Fruit fly (Drosophila melanogaster) whole organism, pupa: ENCODE data around the gene GlnRS.

Source experiments
- CG10348 ChIP-seq: fragments of 200-800 bp; sonication (Bioruptor generic); IDR thresholded peaks from 2 replicates; pipeline ENCODE4 v1.3.6; 2022; ENCODE audit warnings: missing biosample characterization, missing genetic modification characterization
- CG12605 ChIP-seq: fragments of 200-800 bp; sonication (Bioruptor generic); IDR thresholded peaks from 2 replicates; pipeline ENCODE4 v1.3.6; 2022; ENCODE audit warnings: missing biosample characterization, missing genetic modification characterization
- CG13204 ChIP-seq: fragments of 200-800 bp; sonication (Bioruptor generic); optimal IDR thresholded peaks from 2 replicates; lab custom pipeline; 2018; ENCODE audit warnings: missing biosample characterization, mild to moderate bottlenecking, missing genetic modification characterization, moderate library complexity
- CG14655 ChIP-seq: fragments of 200-800 bp; sonication (Bioruptor generic); optimal IDR thresholded peaks from 3 replicates; lab custom pipeline; 2017; ENCODE audit warnings: mild to moderate bottlenecking, missing biosample characterization, missing genetic modification reagents, missing genetic modification characterization
- CG15710 ChIP-seq: fragments of 200-800 bp; sonication (Bioruptor generic); optimal IDR thresholded peaks from 2 replicates; lab custom pipeline; 2018; ENCODE audit warnings: missing biosample characterization, mild to moderate bottlenecking, missing genetic modification characterization, moderate library complexity
- CG17806 ChIP-seq: fragments of 200-800 bp; sonication (Bioruptor generic); optimal IDR thresholded peaks from 2 replicates; lab custom pipeline; 2018; ENCODE audit warnings: missing biosample characterization, mild to moderate bottlenecking, missing genetic modification characterization, moderate library complexity
- CG32121 ChIP-seq: fragments of 200-800 bp; sonication (Bioruptor generic); IDR thresholded peaks from 2 replicates; pipeline ENCODE4 v1.3.6; 2022; ENCODE audit warnings: missing biosample characterization, missing genetic modification characterization
- CG4496 ChIP-seq: fragments of 200-800 bp; sonication (Bioruptor generic); IDR thresholded peaks from 3 replicates; pipeline ENCODE4 v1.3.6; 2022; ENCODE audit warnings: missing biosample characterization, missing genetic modification characterization
- CG8159 ChIP-seq: fragments of 200-800 bp; sonication (Bioruptor generic); optimal IDR thresholded peaks from 3 replicates; lab custom pipeline; 2018; ENCODE audit warnings: missing biosample characterization, mild to moderate bottlenecking, missing genetic modification characterization, moderate library complexity
- CG8301 ChIP-seq: fragments of 200-800 bp; sonication (Bioruptor generic); optimal IDR thresholded peaks from 2 replicates; lab custom pipeline; 2018; ENCODE audit warnings: missing biosample characterization, mild to moderate bottlenecking, missing genetic modification characterization
- CG9948 ChIP-seq: fragments of 200-800 bp; sonication (Bioruptor generic); optimal IDR thresholded peaks from 2 replicates; lab custom pipeline; 2018; ENCODE audit warnings: missing biosample characterization, mild to moderate bottlenecking, missing genetic modification characterization, moderate library complexity
- D1 ChIP-seq: fragments of 200-800 bp; sonication (Bioruptor generic); optimal IDR thresholded peaks from 2 replicates; lab custom pipeline; 2018; ENCODE audit warnings: missing biosample characterization, mild to moderate bottlenecking, missing genetic modification characterization, moderate library complexity
- EcR ChIP-seq: fragments of 200-800 bp; sonication (Bioruptor generic); optimal IDR thresholded peaks from 3 replicates; lab custom pipeline; 2019; ENCODE audit warnings: missing biosample characterization, missing genetic modification characterization, mild to moderate bottlenecking, moderate library complexity, missing genetic modification reagents
- Ets98B ChIP-seq: fragments of 200-800 bp; sonication (Bioruptor generic); IDR thresholded peaks from 2 replicates; pipeline ENCODE4 v1.3.6; 2022; ENCODE audit warnings: missing biosample characterization, missing genetic modification characterization
- Pif1A ChIP-seq: fragments of 200-800 bp; sonication (Bioruptor generic); optimal IDR thresholded peaks from 3 replicates; lab custom pipeline; 2016; ENCODE audit warnings: missing biosample characterization, missing genetic modification characterization
- Pif1B ChIP-seq: fragments of 200-800 bp; sonication (Bioruptor generic); optimal IDR thresholded peaks from 3 replicates; lab custom pipeline; 2016; ENCODE audit warnings: missing biosample characterization, missing genetic modification characterization
- Snoo ChIP-seq: fragments of 200-800 bp; sonication (Bioruptor generic); optimal IDR thresholded peaks from 3 replicates; lab custom pipeline; 2017; ENCODE audit warnings: missing biosample characterization, mild to moderate bottlenecking, missing genetic modification characterization, inconsistent platforms
- fd96Ca ChIP-seq: fragments of 200-800 bp; sonication (Bioruptor generic); IDR thresholded peaks from 3 replicates; pipeline ENCODE4 v1.3.6; 2022; ENCODE audit warnings: missing biosample characterization, missing genetic modification characterization
- gl ChIP-seq: fragments of 200-800 bp; sonication (Bioruptor generic); optimal IDR thresholded peaks from 2 replicates; lab custom pipeline; 2018; ENCODE audit warnings: missing biosample characterization, mild to moderate bottlenecking, missing genetic modification characterization
- rn ChIP-seq: fragments of 200-800 bp; sonication (Bioruptor generic); IDR thresholded peaks from 2 replicates; pipeline ENCODE4 v1.3.6; 2022; ENCODE audit warnings: missing biosample characterization, missing genetic modification characterization

Gene GlnRS

dm6 chr3R:25295320-25296020, 29.9 kb upstream of the GlnRS start, which contains the start of gene CG31102:
Gene CG31102 (minus strand): TSS chr3R:25295594.
- TF ChIP-seq gl (tag; lab: Kevin White, UChicago) (no peak), fd96Ca (GFP tag; lab: Robert Waterston, UW) (no peak), CG12605 (GFP tag; lab: Robert Waterston, UW) (no peak), EcR (peak; percentile 63), CG32121 (GFP tag; lab: Robert Waterston, UW) (peak; percentile 43; the same call in 1 of the 2 replicates), CG13204 (GFP tag; lab: Kevin White, UChicago) (no peak), CG8301 (no peak)

dm6 chr3R:25292864-25293284, 27.4 kb upstream of the GlnRS start, which contains the start of gene CG31098:
Gene CG31098 (minus strand): TSS chr3R:25292977.
- TF ChIP-seq Pif1A (GFP tag; lab: Kevin White, UChicago) = peak; percentile 10
- TF ChIP-seq CG17806 (tag; lab: Kevin White, UChicago) = no peak
- peak; percentile 37 for TF ChIP-seq Pif1B (GFP tag; lab: Kevin White, UChicago)
- no peak for TF ChIP-seq CG13204 (GFP tag; lab: Kevin White, UChicago)

- TF ChIP-seq fd96Ca (GFP tag; lab: Robert Waterston, UW) (no peak), CG8159 (tag; lab: Kevin White, UChicago) (no peak), CG15710 (tag; lab: Kevin White, UChicago) (no peak), gl (tag; lab: Kevin White, UChicago) (no peak), CG10348 (no peak), CG8301 (no peak), EcR (no peak), Snoo (tag; lab: Kevin White, UChicago) (no peak), D1 (no peak), CG9948 (tag; lab: Kevin White, UChicago) (no peak), Pif1B (GFP tag; lab: Kevin White, UChicago) (no peak), Pif1A (GFP tag; lab: Kevin White, UChicago) (no peak)
Measured at dm6 chr3R:25289589-25289988, 24.1 kb upstream of the GlnRS start, which contains the start of gene CG11893. Gene CG11893 (plus strand): TSS chr3R:25289889.

dm6 chr3R:25287128-25287527, 21.6 kb upstream of the GlnRS start, which contains the start of gene CG13658:
Gene CG13658 (plus strand): TSS chr3R:25287474.
- no peak for TF ChIP-seq CG8159 (tag; lab: Kevin White, UChicago)
- TF ChIP-seq CG9948 (tag; lab: Kevin White, UChicago) = no peak
- no peak for TF ChIP-seq Ets98B (GFP tag; lab: Robert Waterston, UW)
- no peak for TF ChIP-seq EcR
- no peak for TF ChIP-seq Pif1A (GFP tag; lab: Kevin White, UChicago)
- no peak for TF ChIP-seq CG13204 (GFP tag; lab: Kevin White, UChicago)
- no peak for TF ChIP-seq fd96Ca (GFP tag; lab: Robert Waterston, UW)

dm6 chr3R:25285173-25285572, 19.7 kb upstream of the GlnRS start, which contains the start of gene CG31104:
Gene CG31104 (plus strand): TSS chr3R:25285473.
- TF ChIP-seq CG8301 (no peak), CG17806 (tag; lab: Kevin White, UChicago) (no peak), EcR (no peak)

dm6 chr3R:25283209-25283670, 17.7 kb upstream of the GlnRS start, which contains the start of gene CG31300:
Gene CG31300 (plus strand): TSS chr3R:25283620.
- TF ChIP-seq Ets98B (GFP tag; lab: Robert Waterston, UW) (no peak), CG4496 (GFP tag; lab: Robert Waterston, UW) (no peak), CG13204 (GFP tag; lab: Kevin White, UChicago) (no peak), CG9948 (tag; lab: Kevin White, UChicago) (no peak), CG32121 (GFP tag; lab: Robert Waterston, UW) (no peak), rn (GFP tag; lab: Robert Waterston, UW) (no peak), CG14655 (GFP tag; lab: Kevin White, UChicago) (no peak), CG8301 (no peak), EcR (no peak)

- TF ChIP-seq CG14655 (GFP tag; lab: Kevin White, UChicago) (no peak), Pif1A (GFP tag; lab: Kevin White, UChicago) (no peak)
Measured at dm6 chr3R:25281165-25281564, 15.6 kb upstream of the GlnRS start, which contains the start of gene CG11892. Gene CG11892 (plus strand): TSS chr3R:25281548.
